Worm (Caenorhabditis elegans): ENCODE data around the gene scrm-7.
"Not testable (repeated sequence)": the region's sequence is repeated elsewhere in the genome, so short reads cannot be mapped to it uniquely, and the experiment has no call there.

The scrm-7 gene

DNA sequence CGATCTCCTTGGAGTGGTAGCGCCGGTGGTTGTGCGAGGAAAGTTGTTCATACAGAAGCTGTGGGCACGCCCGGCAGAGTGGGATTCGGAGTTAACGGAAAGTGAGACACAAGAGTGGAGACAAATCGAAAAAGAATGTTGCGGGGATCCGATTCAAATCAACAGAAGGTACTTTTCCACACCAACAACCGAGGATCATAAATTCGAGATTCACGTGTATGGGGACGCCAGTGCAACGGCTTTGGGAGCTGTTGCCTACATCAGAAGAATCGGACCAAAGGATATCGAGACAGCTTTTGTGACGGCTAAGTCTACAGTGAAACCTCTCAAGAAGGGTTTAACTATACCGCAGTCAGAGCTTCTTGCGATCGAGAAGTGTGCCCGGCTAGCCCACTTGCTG is 16.0 kb downstream of the scrm-7 start:
- TF ChIP-seq nhr-28 (tag; optimal IDR thresholded peaks at IDR 0.05) = no peak
- no peak for TF ChIP-seq sea-2 (GFP tag; optimal IDR thresholded peaks at IDR 0.05)
- no peak for TF ChIP-seq ceh-82 (tag; optimal IDR thresholded peaks at IDR 0.05)
- TF ChIP-seq nhr-11 (tag; optimal IDR thresholded peaks at IDR 0.05) = no peak
- no peak for TF ChIP-seq pha-4 (tag; optimal IDR thresholded peaks at IDR 0.05)
- no peak for TF ChIP-seq jun-1 (tag; optimal IDR thresholded peaks at IDR 0.05)
- TF ChIP-seq unc-62 (GFP tag; optimal IDR thresholded peaks at IDR 0.05) = no peak
- no peak for TF ChIP-seq lin-15B (tag; optimal IDR thresholded peaks at IDR 0.05)
- TF ChIP-seq ZK546.5 (tag; optimal IDR thresholded peaks at IDR 0.05) = no peak
- TF ChIP-seq egl-5 (tag; optimal IDR thresholded peaks at IDR 0.05) = no peak
- no peak for TF ChIP-seq zag-1 (tag; optimal IDR thresholded peaks at IDR 0.05)
- TF ChIP-seq mml-1 (tag; optimal IDR thresholded peaks at IDR 0.05) = no peak

DNA sequence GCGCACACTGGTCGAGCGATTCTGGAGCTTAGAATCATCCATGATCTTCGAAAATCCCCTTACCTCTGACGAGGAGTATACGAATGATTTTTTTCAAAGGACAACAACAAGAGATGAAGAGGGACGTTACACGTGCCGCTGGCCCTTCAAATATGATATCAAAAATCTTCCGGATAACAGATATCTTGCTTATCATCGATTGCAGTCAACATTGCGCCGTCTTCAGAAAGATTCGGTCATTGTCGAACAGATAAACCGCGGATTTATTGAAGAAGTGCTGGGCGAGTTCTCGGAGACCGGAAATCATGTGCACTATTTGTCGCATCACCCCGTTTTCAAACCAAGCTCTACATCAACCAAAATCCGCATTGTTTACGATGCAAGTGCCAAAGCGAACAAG is 17.0 kb downstream of the scrm-7 start:
- TF ChIP-seq fos-1 (tag; optimal IDR thresholded peaks at IDR 0.05) = no peak
- no peak for TF ChIP-seq unc-62 (GFP tag; optimal IDR thresholded peaks at IDR 0.05)

ce11 chrV:14750357-14750756 is 29.2 kb downstream of the scrm-7 start, which contains the start of gene nspa-10:
Gene nspa-10, minus strand, starts transcription at chrV:14750457.
- not testable (repeated sequence) for TF ChIP-seq ztf-11, zag-1, jun-1 (tag; optimal IDR thresholded peaks at IDR 0.05)

DNA sequence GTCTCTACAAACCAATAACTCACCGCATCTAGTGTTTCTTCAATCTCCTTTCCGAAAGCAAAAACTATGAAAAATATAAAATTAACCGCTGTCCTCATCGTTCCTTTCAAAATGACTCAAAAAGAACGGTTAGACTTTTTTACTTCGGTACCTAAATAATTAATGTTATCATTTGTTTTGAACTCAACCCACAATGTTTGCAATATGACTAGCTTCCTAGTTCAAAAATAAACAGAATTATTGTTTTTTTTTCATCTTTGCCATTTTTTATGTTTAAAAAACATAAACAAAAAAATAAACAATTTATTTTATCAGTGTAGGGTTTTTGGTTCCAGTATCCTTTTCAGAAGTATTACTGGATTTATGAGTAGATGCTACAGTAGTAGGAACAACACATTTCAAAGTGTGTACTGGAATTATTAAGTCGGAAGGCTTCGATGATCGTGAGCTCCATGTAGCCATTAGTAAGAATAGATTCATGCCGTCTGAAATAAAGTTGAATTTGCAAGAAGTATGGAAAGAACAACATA is 30.9 kb downstream of the scrm-7 start, which contains the start of the genes lipl-8 and Y50E8A.22:
Gene lipl-8, minus strand, starts transcription at position 101 of the 530 bp plus-strand sequence.
Gene Y50E8A.22, minus strand, starts transcription at position 480 of the 530 bp plus-strand sequence.
- TF ChIP-seq zag-1 (tag; optimal IDR thresholded peaks at IDR 0.05) (no peak), nhr-237 (tag; optimal IDR thresholded peaks at IDR 0.05) (no peak), elt-2 (tag; optimal IDR thresholded peaks at IDR 0.05) (no peak), unc-39 (tag; optimal IDR thresholded peaks at IDR 0.05) (no peak), ceh-28 (tag; optimal IDR thresholded peaks at IDR 0.05) (no peak), pqm-1 (tag; optimal IDR thresholded peaks at IDR 0.05) (no peak), fkh-2 (tag; optimal IDR thresholded peaks at IDR 0.05) (no peak), mdl-1 (tag; optimal IDR thresholded peaks at IDR 0.05) (no peak), hmg-11 (tag; optimal IDR thresholded peaks at IDR 0.05) (no peak), daf-12 (tag; optimal IDR thresholded peaks at IDR 0.05) (no peak), tbx-2 (tag; optimal IDR thresholded peaks at IDR 0.05) (no peak), nhr-11 (tag; optimal IDR thresholded peaks at IDR 0.05) (no peak), nhr-23 (tag; optimal IDR thresholded peaks at IDR 0.05) (no peak), ceh-82 (tag; optimal IDR thresholded peaks at IDR 0.05) (no peak), nhr-67 (tag; optimal IDR thresholded peaks at IDR 0.05) (no peak)

DNA sequence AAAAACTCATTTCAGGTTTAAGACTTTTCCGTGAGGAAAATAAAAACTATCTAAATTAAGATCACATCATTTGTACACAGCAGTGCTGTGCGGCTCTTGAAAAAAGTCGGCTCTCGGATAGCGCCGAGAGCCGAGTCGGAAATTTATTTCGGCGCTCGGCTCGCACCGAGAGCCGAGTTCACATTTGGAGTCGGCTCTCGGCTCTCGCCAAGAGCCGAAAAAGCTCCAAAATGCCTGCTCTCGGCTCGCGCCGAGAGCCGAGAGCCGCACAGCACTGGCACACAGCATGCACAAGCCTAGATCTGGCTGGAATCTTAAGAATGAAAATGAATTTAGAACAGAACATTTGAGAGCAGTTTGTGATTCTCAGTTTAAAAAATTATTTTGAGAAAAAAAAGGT is 32.6 kb downstream of the scrm-7 start:
- TF ChIP-seq unc-39 (tag; optimal IDR thresholded peaks at IDR 0.05) (no peak), fkh-10 (GFP tag; optimal IDR thresholded peaks at IDR 0.05) (no peak), ceh-16 (tag; optimal IDR thresholded peaks at IDR 0.05) (no peak), ztf-4 (tag; optimal IDR thresholded peaks at IDR 0.05) (no peak), hmg-11 (tag; optimal IDR thresholded peaks at IDR 0.05) (no peak), nfya-1 (tag; optimal IDR thresholded peaks at IDR 0.05; ENCODE audit: insufficient read depth) (no peak)

ce11 chrV:14744824-14745223 is 34.7 kb downstream of the scrm-7 start:
- TF ChIP-seq zag-1 (tag; optimal IDR thresholded peaks at IDR 0.05) = no peak
- TF ChIP-seq fkh-10 (GFP tag; optimal IDR thresholded peaks at IDR 0.05) = no peak
- no peak for TF ChIP-seq unc-62 (GFP tag; optimal IDR thresholded peaks at IDR 0.05)
- no peak for TF ChIP-seq ztf-11 (tag; optimal IDR thresholded peaks at IDR 0.05)
- no peak for TF ChIP-seq ZK546.5 (tag; optimal IDR thresholded peaks at IDR 0.05)
- TF ChIP-seq elt-2 (tag; optimal IDR thresholded peaks at IDR 0.05) = no peak
- no peak for TF ChIP-seq jun-1 (tag; optimal IDR thresholded peaks at IDR 0.05)
- no peak for TF ChIP-seq lsy-12 (tag; optimal IDR thresholded peaks at IDR 0.05)
- TF ChIP-seq R02D3.7 (tag; optimal IDR thresholded peaks at IDR 0.05) = no peak
- no peak for TF ChIP-seq nhr-77 (tag; optimal IDR thresholded peaks at IDR 0.05)
- TF ChIP-seq lin-39 (tag; optimal IDR thresholded peaks at IDR 0.05) = no peak
- TF ChIP-seq sea-2 (GFP tag; optimal IDR thresholded peaks at IDR 0.05) = no peak
- no peak for TF ChIP-seq nhr-237 (tag; optimal IDR thresholded peaks at IDR 0.05)
- no peak for TF ChIP-seq nhr-76 (tag; optimal IDR thresholded peaks at IDR 0.05)
- no peak for TF ChIP-seq nhr-11 (tag; optimal IDR thresholded peaks at IDR 0.05)
- no peak for TF ChIP-seq nhr-25 (tag; optimal IDR thresholded peaks at IDR 0.05)
- TF ChIP-seq pqm-1 (tag; optimal IDR thresholded peaks at IDR 0.05) = no peak
- TF ChIP-seq lin-15B (tag; optimal IDR thresholded peaks at IDR 0.05) = no peak
